Fruit fly (Drosophila melanogaster): ENCODE measurements around the gene Gnpnat.

Gene Gnpnat

dm6 chr3R:29745056-29745455, 7.0 kb downstream of the Gnpnat start, which contains the start of the genes Wdr24 and IntS11 (continued):
- TF ChIP-seq sens (GFP tag) = peak; percentile 93
- peak; percentile 81 for TF ChIP-seq ara (GFP tag; IDR thresholded peaks at IDR 0.05)
- TF ChIP-seq Bdp1 (GFP tag; optimal IDR thresholded peaks at IDR 0.05) = peak; percentile 44
- peak; percentile 91 for TF ChIP-seq CG7839 (tag; optimal IDR thresholded peaks at IDR 0.05)
- TF ChIP-seq sna (GFP tag; IDR thresholded peaks at IDR 0.05; ENCODE audit: partially characterized antibody) = peak; percentile 24; the same call in 1 of the 2 replicates
- TF ChIP-seq sens-2 (GFP tag; IDR thresholded peaks at IDR 0.05) = 0 out of 2 replicates have a peak, but pooled peaks have one; percentile 27
- TF ChIP-seq CG5180 (GFP tag; optimal IDR thresholded peaks at IDR 0.05) = no peak
- TF ChIP-seq odd (GFP tag; optimal IDR thresholded peaks at IDR 0.05) = no peak
- peak; percentile 92 for TF ChIP-seq klu (GFP tag; IDR thresholded peaks at IDR 0.05)
- peak; percentile 90 for TF ChIP-seq danr (GFP tag; IDR thresholded peaks at IDR 0.05)
- peak; percentile 94 for TF ChIP-seq HmgZ (tag; optimal IDR thresholded peaks at IDR 0.05)
- peak; percentile 64 for TF ChIP-seq CG1647 (GFP tag; optimal IDR thresholded peaks at IDR 0.05)
- peak; percentile 84 for TF ChIP-seq CG1602 (GFP tag; optimal IDR thresholded peaks at IDR 0.05)
- TF ChIP-seq CG1792 (GFP tag; optimal IDR thresholded peaks at IDR 0.05) = peak; percentile 43
- TF ChIP-seq gsb (GFP tag; IDR thresholded peaks at IDR 0.05) = peak; percentile 86
- no peak for TF ChIP-seq CG6683 (GFP tag; optimal IDR thresholded peaks at IDR 0.05)
- peak; percentile 91 for TF ChIP-seq CoRest (tag; optimal IDR thresholded peaks at IDR 0.05)
- TF ChIP-seq CG31224 (GFP tag; IDR thresholded peaks at IDR 0.05) = peak; percentile 88
- TF ChIP-seq CG18619 (GFP tag; optimal IDR thresholded peaks at IDR 0.05) = peak; percentile 67
- TF ChIP-seq Meics (GFP tag; optimal IDR thresholded peaks at IDR 0.05) = peak; percentile 82
- TF ChIP-seq Ets65A (GFP tag) = peak; percentile 98
- no peak for TF ChIP-seq corto (GFP tag; optimal IDR thresholded peaks at IDR 0.05)
- peak; percentile 85; the same call in 1 of the 2 replicates for TF ChIP-seq CG8765 (GFP tag; IDR thresholded peaks at IDR 0.05)
- TF ChIP-seq gcm (GFP tag; optimal IDR thresholded peaks at IDR 0.05) = no peak
- TF ChIP-seq pb (GFP tag; optimal IDR thresholded peaks at IDR 0.05) = no peak
- no peak for TF ChIP-seq Sry-β (GFP tag; optimal IDR thresholded peaks at IDR 0.05)
- no peak for TF ChIP-seq org-1 (GFP tag; optimal IDR thresholded peaks at IDR 0.05)
- no peak for TF ChIP-seq ATbp (GFP tag; optimal IDR thresholded peaks at IDR 0.05)
- TF ChIP-seq CG4328 (GFP tag; optimal IDR thresholded peaks at IDR 0.05) = peak; percentile 47
- TF ChIP-seq CG17361 (GFP tag; IDR thresholded peaks at IDR 0.05) = peak; percentile 81
- TF ChIP-seq cwo (GFP tag; optimal IDR thresholded peaks at IDR 0.05) = peak; percentile 62
- TF ChIP-seq CG11247 (GFP tag; IDR thresholded peaks at IDR 0.05) = peak; percentile 92
- TF ChIP-seq scrt (GFP tag; optimal IDR thresholded peaks at IDR 0.05) = peak; percentile 77
- peak; percentile 56 for TF ChIP-seq emc (GFP tag; optimal IDR thresholded peaks at IDR 0.05)
- no peak for TF ChIP-seq CG8089 (GFP tag; optimal IDR thresholded peaks at IDR 0.05)
- TF ChIP-seq Camta (GFP tag; optimal IDR thresholded peaks at IDR 0.05) = peak; percentile 31
- peak; percentile 53 for TF ChIP-seq C15 (GFP tag; IDR thresholded peaks at IDR 0.05)
- no peak for TF ChIP-seq CG1529 (GFP tag; optimal IDR thresholded peaks at IDR 0.05)
- peak; percentile 57 for TF ChIP-seq CG4820 (GFP tag; optimal IDR thresholded peaks at IDR 0.05)
- peak; percentile 91 for TF ChIP-seq Dip3 (GFP tag; optimal IDR thresholded peaks at IDR 0.05)
- TF ChIP-seq tin (GFP tag; optimal IDR thresholded peaks at IDR 0.05) = peak; percentile 58
- TF ChIP-seq Atf6 (GFP tag; IDR thresholded peaks at IDR 0.05) = peak; percentile 89
- peak; percentile 92 for TF ChIP-seq jigr1 (GFP tag; IDR thresholded peaks at IDR 0.05)
- no peak for TF ChIP-seq pita (GFP tag; optimal IDR thresholded peaks at IDR 0.05)
- peak; percentile 58 for TF ChIP-seq az2 (GFP tag; optimal IDR thresholded peaks at IDR 0.05)
- no peak for TF ChIP-seq Neu2 (GFP tag; optimal IDR thresholded peaks at IDR 0.05; ENCODE audit: borderline replicate concordance)
- no peak for TF ChIP-seq Blimp-1 (GFP tag; optimal IDR thresholded peaks at IDR 0.05)
- TF ChIP-seq ci (GFP tag; IDR thresholded peaks at IDR 0.05) = peak; percentile 89
- peak; percentile 80 for TF ChIP-seq Hr3 (GFP tag; optimal IDR thresholded peaks at IDR 0.05)
- TF ChIP-seq ttk (GFP tag; IDR thresholded peaks at IDR 0.05) = peak; percentile 94
- peak; percentile 94 for TF ChIP-seq GATAe (GFP tag; conservative IDR thresholded peaks at IDR 0.05)
- no peak for TF ChIP-seq D19A (tag; optimal IDR thresholded peaks at IDR 0.05)
